Fruit fly (Drosophila melanogaster) whole organism, embryonic: Measurements from ENCODE around the gene CG10365.

ENCODE experiments used
- Blimp-1 ChIP-seq: fragments of 200-800 bp; sonication (Bioruptor generic); optimal IDR thresholded peaks from 3 replicates; lab custom pipeline; 2018; ENCODE audit warnings: missing biosample characterization, missing genetic modification characterization, mild to moderate bottlenecking, moderate library complexity, missing genetic modification reagents
- CG10209 ChIP-seq: fragments of 200-800 bp; sonication (Bioruptor generic); optimal IDR thresholded peaks from 3 replicates; lab custom pipeline; 2017; ENCODE audit warnings: missing biosample characterization, mild to moderate bottlenecking, missing genetic modification characterization, missing genetic modification reagents
- CG12219 ChIP-seq: fragments of 200-800 bp; sonication (Bioruptor generic); optimal IDR thresholded peaks from 3 replicates; lab custom pipeline; 2018; ENCODE audit warnings: missing biosample characterization, mild to moderate bottlenecking, missing genetic modification characterization
- CG1233 ChIP-seq: fragments of 200-800 bp; sonication (Bioruptor generic); optimal IDR thresholded peaks from 4 replicates; lab custom pipeline; 2018; ENCODE audit warnings: missing biosample characterization, mild to moderate bottlenecking, missing genetic modification characterization
- CG14441 ChIP-seq: fragments of 200-800 bp; sonication (Bioruptor generic); IDR thresholded peaks from 2 replicates; pipeline ENCODE4 v1.3.6; 2022; ENCODE audit warnings: missing biosample characterization, missing genetic modification characterization
- CG14710 ChIP-seq: fragments of 200-800 bp; sonication (Bioruptor generic); optimal IDR thresholded peaks from 3 replicates; lab custom pipeline; 2019; ENCODE audit warnings: missing biosample characterization, mild to moderate bottlenecking, missing genetic modification characterization, moderate library complexity
- CG15073 ChIP-seq: fragments of 200-800 bp; sonication (Bioruptor generic); optimal IDR thresholded peaks from 2 replicates; lab custom pipeline; 2016; ENCODE audit warnings: missing biosample characterization, missing genetic modification characterization
- CG15269 ChIP-seq: fragments of 200-800 bp; sonication (Bioruptor generic); optimal IDR thresholded peaks from 2 replicates; lab custom pipeline; 2018; ENCODE audit warnings: missing biosample characterization, mild to moderate bottlenecking, missing genetic modification characterization, moderate library complexity
- CG16815 ChIP-seq: fragments of 200-800 bp; sonication (Bioruptor generic); optimal IDR thresholded peaks from 3 replicates; lab custom pipeline; 2017; ENCODE audit warnings: missing biosample characterization, mild to moderate bottlenecking, missing genetic modification characterization
- CG17829 ChIP-seq: fragments of 200-800 bp; optimal IDR thresholded peaks from 2 replicates; lab custom pipeline; 2019; ENCODE audit warnings: missing biosample characterization, mild to moderate bottlenecking, missing genetic modification characterization, moderate library complexity
- CG1792 ChIP-seq: fragments of 200-800 bp; sonication (Bioruptor generic); optimal IDR thresholded peaks from 2 replicates; lab custom pipeline; 2016; ENCODE audit warnings: missing biosample characterization, missing genetic modification characterization
- CG18476 ChIP-seq: fragments of 200-800 bp; sonication (Bioruptor generic); optimal IDR thresholded peaks from 2 replicates; lab custom pipeline; 2016; ENCODE audit warnings: missing biosample characterization, mild to moderate bottlenecking, missing genetic modification characterization
- CG2116 ChIP-seq: fragments of 200-800 bp; sonication (Bioruptor generic); optimal IDR thresholded peaks from 3 replicates; lab custom pipeline; 2018; ENCODE audit warnings: missing biosample characterization, mild to moderate bottlenecking, missing genetic modification characterization
- CG33213 ChIP-seq: fragments of 200-800 bp; sonication (Bioruptor generic); optimal IDR thresholded peaks from 3 replicates; lab custom pipeline; 2016; ENCODE audit warnings: missing biosample characterization, missing genetic modification characterization
- CG3407 ChIP-seq: fragments of 200-800 bp; sonication (Bioruptor generic); optimal IDR thresholded peaks from 2 replicates; lab custom pipeline; 2018; ENCODE audit warnings: missing biosample characterization, mild to moderate bottlenecking, missing genetic modification characterization
- CG4282 ChIP-seq: fragments of 200-800 bp; sonication (Bioruptor generic); optimal IDR thresholded peaks from 2 replicates; lab custom pipeline; 2016; ENCODE audit warnings: missing biosample characterization, missing genetic modification characterization
- CG4617 ChIP-seq: fragments of 200-800 bp; sonication (Bioruptor generic); optimal IDR thresholded peaks from 3 replicates; lab custom pipeline; 2016; ENCODE audit warnings: missing biosample characterization, missing genetic modification characterization, borderline replicate concordance
- CG5245 ChIP-seq: fragments of 200-800 bp; sonication (Bioruptor generic); optimal IDR thresholded peaks from 3 replicates; lab custom pipeline; 2016; ENCODE audit warnings: missing biosample characterization, missing genetic modification characterization
- CG6175 ChIP-seq: fragments of 200-800 bp; sonication (Bioruptor generic); IDR thresholded peaks from 3 replicates; pipeline ENCODE4 v1.3.6; 2022; ENCODE audit warnings: missing biosample characterization, missing genetic modification characterization
- CG6689 ChIP-seq: fragments of 200-800 bp; sonication (Bioruptor generic); IDR thresholded peaks from 2 replicates; pipeline ENCODE4 v1.3.6; 2022; ENCODE audit warnings: missing biosample characterization, missing genetic modification characterization
- CG6791 ChIP-seq: fragments of 200-800 bp; sonication (Bioruptor generic); IDR thresholded peaks from 3 replicates; pipeline ENCODE4 v1.3.6; 2022; ENCODE audit warnings: missing biosample characterization, missing genetic modification characterization; ENCODE audit not compliant: partially characterized antibody
- CG7745 ChIP-seq: fragments of 200-800 bp; sonication (Bioruptor generic); optimal IDR thresholded peaks from 2 replicates; lab custom pipeline; 2018; ENCODE audit warnings: missing biosample characterization, mild to moderate bottlenecking, missing genetic modification characterization, moderate library complexity
- CG8924 ChIP-seq: fragments of 200-800 bp; optimal IDR thresholded peaks from 3 replicates; lab custom pipeline; 2019; ENCODE audit warnings: missing biosample characterization, mild to moderate bottlenecking, missing genetic modification characterization, moderate library complexity
- CG9437 ChIP-seq: fragments of 200-800 bp; sonication (Bioruptor generic); optimal IDR thresholded peaks from 2 replicates; lab custom pipeline; 2018; ENCODE audit warnings: missing biosample characterization, mild to moderate bottlenecking, missing genetic modification characterization
- Dbx ChIP-seq: fragments of 200-800 bp; sonication (Bioruptor generic); IDR thresholded peaks from 3 replicates; pipeline ENCODE4 v1.3.6; 2022; ENCODE audit warnings: missing biosample characterization, missing genetic modification characterization
- Dp ChIP-seq: fragments of 200-800 bp; sonication (Bioruptor generic); optimal IDR thresholded peaks from 2 replicates; lab custom pipeline; 2018; ENCODE audit warnings: missing biosample characterization, mild to moderate bottlenecking, missing genetic modification characterization, moderate library complexity
- E2f1 ChIP-seq: fragments of 200-800 bp; sonication (Bioruptor generic); IDR thresholded peaks from 2 replicates; pipeline ENCODE4 v1.3.6; 2022; ENCODE audit warnings: missing biosample characterization, missing genetic modification characterization
- HHEX ChIP-seq: fragments of 200-800 bp; sonication (Bioruptor generic); optimal IDR thresholded peaks from 3 replicates; lab custom pipeline; 2017; ENCODE audit warnings: missing biosample characterization, mild to moderate bottlenecking, missing genetic modification characterization, missing genetic modification reagents
- Mad ChIP-seq: fragments of 200-800 bp; sonication (Bioruptor generic); optimal IDR thresholded peaks from 2 replicates; lab custom pipeline; 2016; ENCODE audit warnings: missing biosample characterization, missing genetic modification characterization
- Meics ChIP-seq: fragments of 200-800 bp; sonication (Bioruptor generic); optimal IDR thresholded peaks from 2 replicates; lab custom pipeline; 2017; ENCODE audit warnings: missing biosample characterization, mild to moderate bottlenecking, missing genetic modification characterization
- NC2α ChIP-seq: fragments of 200-800 bp; sonication (Bioruptor generic); optimal IDR thresholded peaks from 2 replicates; lab custom pipeline; 2016; ENCODE audit warnings: missing biosample characterization, missing genetic modification characterization
- Neu2 ChIP-seq: fragments of 200-800 bp; sonication (Bioruptor generic); optimal IDR thresholded peaks from 3 replicates; lab custom pipeline; 2016; ENCODE audit warnings: missing biosample characterization, missing genetic modification characterization, borderline replicate concordance
- abd-A ChIP-seq: fragments of 200-800 bp; sonication (Bioruptor generic); optimal IDR thresholded peaks from 3 replicates; lab custom pipeline; 2019; ENCODE audit warnings: missing biosample characterization, mild to moderate bottlenecking, missing genetic modification characterization, moderate library complexity
- chm ChIP-seq: fragments of 200-800 bp; sonication (Bioruptor generic); IDR thresholded peaks from 2 replicates; pipeline ENCODE4 v1.3.6; 2022; ENCODE audit warnings: missing biosample characterization, missing genetic modification characterization
- crc ChIP-seq: fragments of 200-800 bp; sonication (Bioruptor generic); optimal IDR thresholded peaks from 2 replicates; lab custom pipeline; 2016; ENCODE audit warnings: missing biosample characterization, missing genetic modification characterization
- ftz-f1 ChIP-seq: fragments of 200-800 bp; sonication (Bioruptor generic); optimal IDR thresholded peaks from 2 replicates; lab custom pipeline; 2016; ENCODE audit warnings: missing biosample characterization, missing genetic modification characterization
- gfzf ChIP-seq: fragments of 200-800 bp; sonication (Bioruptor generic); optimal IDR thresholded peaks from 2 replicates; lab custom pipeline; 2016; ENCODE audit warnings: missing biosample characterization, mild to moderate bottlenecking, missing genetic modification characterization, moderate library complexity
- grn ChIP-seq: fragments of 200-800 bp; sonication (Bioruptor generic); optimal IDR thresholded peaks from 3 replicates; lab custom pipeline; 2017; ENCODE audit warnings: missing biosample characterization, missing genetic modification characterization
- jing ChIP-seq: fragments of 200-800 bp; sonication (Bioruptor generic); optimal IDR thresholded peaks from 2 replicates; lab custom pipeline; 2018; ENCODE audit warnings: missing biosample characterization, mild to moderate bottlenecking, missing genetic modification characterization
- jumu ChIP-seq: fragments of 200-800 bp; sonication (Bioruptor generic); optimal IDR thresholded peaks from 3 replicates; lab custom pipeline; 2016; ENCODE audit warnings: missing biosample characterization, missing genetic modification characterization
- luna ChIP-seq: fragments of 200-800 bp; sonication (Bioruptor generic); optimal IDR thresholded peaks from 2 replicates; lab custom pipeline; 2016; ENCODE audit warnings: missing biosample characterization, missing genetic modification characterization
- pita ChIP-seq: fragments of 200-800 bp; sonication (Bioruptor generic); optimal IDR thresholded peaks from 2 replicates; lab custom pipeline; 2017; ENCODE audit warnings: missing biosample characterization, mild to moderate bottlenecking, missing genetic modification characterization
- pum ChIP-seq: fragments of 200-800 bp; sonication (Bioruptor generic); optimal IDR thresholded peaks from 2 replicates; lab custom pipeline; 2016; ENCODE audit warnings: missing biosample characterization, missing genetic modification characterization
- run ChIP-seq: fragments of 200-800 bp; sonication (Bioruptor generic); optimal IDR thresholded peaks from 3 replicates; lab custom pipeline; 2018; ENCODE audit warnings: missing biosample characterization, mild to moderate bottlenecking, missing genetic modification characterization
- seq ChIP-seq: fragments of 200-800 bp; sonication (Bioruptor generic); IDR thresholded peaks from 2 replicates; pipeline ENCODE4 v1.3.6; 2022; ENCODE audit warnings: missing biosample characterization, missing genetic modification characterization
- sna ChIP-seq: fragments of 200-800 bp; sonication (Bioruptor generic); IDR thresholded peaks from 2 replicates; pipeline ENCODE4 v1.3.6; 2022; ENCODE audit warnings: missing biosample characterization, missing genetic modification characterization; ENCODE audit not compliant: partially characterized antibody
- so ChIP-seq: fragments of 200-800 bp; sonication (Bioruptor generic); IDR thresholded peaks from 3 replicates; pipeline ENCODE4 v1.3.6; 2022; ENCODE audit warnings: missing biosample characterization, missing genetic modification characterization
- stwl ChIP-seq: fragments of 200-800 bp; sonication (Bioruptor generic); optimal IDR thresholded peaks from 3 replicates; lab custom pipeline; 2018; ENCODE audit warnings: missing biosample characterization, mild to moderate bottlenecking, missing genetic modification characterization, moderate library complexity
- tio ChIP-seq: fragments of 200-800 bp; sonication (Bioruptor generic); optimal IDR thresholded peaks from 2 replicates; lab custom pipeline; 2017; ENCODE audit warnings: missing biosample characterization, missing genetic modification characterization, inconsistent platforms
- twi ChIP-seq: fragments of 200-800 bp; optimal IDR thresholded peaks from 2 replicates; lab custom pipeline; 2019; ENCODE audit warnings: missing biosample characterization, mild to moderate bottlenecking, missing genetic modification characterization, moderate library complexity
- zen ChIP-seq: fragments of 200-800 bp; sonication (Bioruptor generic); optimal IDR thresholded peaks from 3 replicates; lab custom pipeline; 2018; ENCODE audit warnings: missing biosample characterization, mild to moderate bottlenecking, missing genetic modification characterization, moderate library complexity

CG10365 gene

dm6 chr3R:23726740-23727139 is 3.6 kb downstream of the CG10365 start (continued):
- TF ChIP-seq CG1792 (GFP tag; lab: Kevin White, UChicago) (peak; percentile 41), HHEX (peak; percentile 67), CG4617 (GFP tag; lab: Kevin White, UChicago) (peak; percentile 16), CG18476 (GFP tag; lab: Kevin White, UChicago) (peak; percentile 65), CG6791 (GFP tag; lab: Robert Waterston, UW) (no peak), CG7745 (tag; lab: Kevin White, UChicago) (no peak), Dbx (GFP tag; lab: Robert Waterston, UW) (peak; percentile 92), CG2116 (GFP tag; lab: Kevin White, UChicago) (peak; percentile 31), CG12219 (peak; percentile 57), jing (peak; percentile 22), CG3407 (no peak), gfzf (GFP tag; lab: Kevin White, UChicago) (no peak), CG1233 (GFP tag; lab: Kevin White, UChicago) (peak; percentile 70), pita (GFP tag; lab: Kevin White, UChicago) (no peak), luna (GFP tag; lab: Kevin White, UChicago) (peak; percentile 1), Meics (GFP tag; lab: Kevin White, UChicago) (peak; percentile 89), CG10209 (GFP tag; lab: Kevin White, UChicago) (peak; percentile 75), chm (GFP tag; lab: Robert Waterston, UW) (peak; percentile 70; the same call in 1 of the 2 replicates), CG17829 (tag; lab: Kevin White, UChicago) (peak; percentile 75), so (peak; percentile 66; the same call in 1 of the 3 replicates), sna (GFP tag; lab: Robert Waterston, UW) (no peak), CG6689 (GFP tag; lab: Robert Waterston, UW) (peak; percentile 75), stwl (tag; lab: Kevin White, UChicago) (no peak), ftz-f1 (GFP tag; lab: Kevin White, UChicago) (no peak), Mad (GFP tag; lab: Kevin White, UChicago) (peak; percentile 49), Dp (GFP tag; lab: Kevin White, UChicago) (no peak), crc (peak; percentile 53), CG9437 (GFP tag; lab: Kevin White, UChicago) (peak; percentile 23), CG6175 (GFP tag; lab: Robert Waterston, UW) (peak; percentile 79; the same call in 2 of the 3 replicates), CG16815 (GFP tag; lab: Kevin White, UChicago) (peak; percentile 66), NC2α (no peak), CG4282 (no peak), E2f1 (peak; percentile 73), CG14710 (tag; lab: Kevin White, UChicago) (peak; percentile 35), CG8924 (tag; lab: Kevin White, UChicago) (peak; percentile 85), twi (tag; lab: Kevin White, UChicago) (no peak), grn (GFP tag; lab: Kevin White, UChicago) (no peak), seq (peak; percentile 80), pum (GFP tag; lab: Kevin White, UChicago) (peak; percentile 47), zen (tag; lab: Kevin White, UChicago) (peak; percentile 41), Blimp-1 (GFP tag; lab: Kevin White, UChicago) (peak; percentile 57), tio (peak; percentile 61), run (peak; percentile 60), CG33213 (peak; percentile 16), CG5245 (GFP tag; lab: Kevin White, UChicago) (peak; percentile 22), CG14441 (GFP tag; lab: Robert Waterston, UW) (peak; percentile 79), jumu (GFP tag; lab: Kevin White, UChicago) (peak; percentile 35), abd-A (peak; percentile 5), CG15269 (tag; lab: Kevin White, UChicago) (peak; percentile 84), CG15073 (no peak), Neu2 (GFP tag; lab: Kevin White, UChicago) (no peak)
